Worm (Caenorhabditis elegans): ENCODE results near the gene mrpl-51.

Gene mrpl-51

DNA sequence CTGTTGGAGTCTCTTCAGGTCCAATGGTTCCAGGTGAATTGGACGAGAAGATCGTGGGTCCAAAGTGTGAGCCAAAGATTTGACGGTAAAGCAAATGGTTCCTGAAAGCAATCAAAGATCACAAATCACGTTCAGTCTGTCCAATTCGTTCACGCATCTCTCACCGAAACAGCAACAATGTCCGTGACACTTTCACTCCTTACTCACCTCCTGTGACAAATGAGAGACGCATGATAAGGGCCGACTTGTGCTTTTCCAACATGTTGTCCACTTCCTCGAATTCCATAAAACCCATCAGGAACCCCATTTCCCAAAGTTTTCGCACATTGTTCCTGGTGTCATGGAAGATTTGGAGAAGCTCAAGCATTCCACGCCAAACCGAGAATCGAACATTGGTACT is 9.3 kb downstream of the mrpl-51 start (continued):
- no peak for TF ChIP-seq nhr-111 (GFP tag; optimal IDR thresholded peaks at IDR 0.05)
- no peak for TF ChIP-seq mdt-29 (GFP tag; IDR thresholded peaks at IDR 0.05)
- TF ChIP-seq daf-16 (GFP tag; optimal IDR thresholded peaks at IDR 0.05), result no peak
- peak; percentile 36 for TF ChIP-seq daf-16 (tag; optimal IDR thresholded peaks at IDR 0.05)
- TF ChIP-seq dpl-1 (GFP tag; optimal IDR thresholded peaks at IDR 0.05), result no peak
- TF ChIP-seq ZK337.2 (GFP tag; IDR thresholded peaks at IDR 0.05), result no peak
- no peak for TF ChIP-seq saeg-2 (GFP tag; IDR thresholded peaks at IDR 0.05)
- no peak for TF ChIP-seq lin-1 (GFP tag; IDR thresholded peaks at IDR 0.05)

DNA sequence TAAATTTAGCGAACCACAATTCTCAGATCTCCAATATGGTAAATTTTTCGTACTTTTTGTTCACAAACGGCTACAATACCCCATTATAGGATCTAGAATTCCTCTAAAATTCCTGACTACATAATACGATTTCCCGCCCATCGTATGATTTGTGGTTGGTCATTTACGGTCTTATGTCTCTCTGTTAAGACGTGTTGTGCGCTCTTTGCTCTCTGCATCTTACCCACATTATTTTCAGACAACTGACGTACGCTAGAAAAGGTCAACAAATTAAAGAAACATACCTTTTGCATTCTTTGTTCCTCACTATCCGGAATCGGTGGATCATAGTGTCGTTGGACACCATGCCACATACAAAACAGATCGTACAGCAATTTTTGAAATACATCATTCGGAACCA is 11.9 kb downstream of the mrpl-51 start:
- no peak for TF ChIP-seq ceh-28 (tag; optimal IDR thresholded peaks at IDR 0.05)
- peak; percentile 41; the same call in 1 of the 2 replicates for TF ChIP-seq dmd-6 (GFP tag; IDR thresholded peaks at IDR 0.05)
- TF ChIP-seq dve-1 (tag; optimal IDR thresholded peaks at IDR 0.05; ENCODE audit: insufficient read depth), result peak; percentile 30
- no peak for TF ChIP-seq daf-16 (GFP tag; optimal IDR thresholded peaks at IDR 0.05)
- peak; percentile 52 for TF ChIP-seq daf-16 (tag; optimal IDR thresholded peaks at IDR 0.05)
- TF ChIP-seq hlh-11 (tag; optimal IDR thresholded peaks at IDR 0.05), result peak; percentile 43
- TF ChIP-seq ceh-44 (GFP tag; IDR thresholded peaks at IDR 0.05), result no peak
- peak; percentile 13 for TF ChIP-seq pqm-1 (tag; optimal IDR thresholded peaks at IDR 0.05)
- peak; percentile 11 for TF ChIP-seq hlh-30 (tag; optimal IDR thresholded peaks at IDR 0.05; ENCODE audit: insufficient read depth)
- TF ChIP-seq nhr-77 (tag; optimal IDR thresholded peaks at IDR 0.05), result peak; percentile 60
- TF ChIP-seq nhr-28 (tag; optimal IDR thresholded peaks at IDR 0.05), result peak; percentile 90

DNA sequence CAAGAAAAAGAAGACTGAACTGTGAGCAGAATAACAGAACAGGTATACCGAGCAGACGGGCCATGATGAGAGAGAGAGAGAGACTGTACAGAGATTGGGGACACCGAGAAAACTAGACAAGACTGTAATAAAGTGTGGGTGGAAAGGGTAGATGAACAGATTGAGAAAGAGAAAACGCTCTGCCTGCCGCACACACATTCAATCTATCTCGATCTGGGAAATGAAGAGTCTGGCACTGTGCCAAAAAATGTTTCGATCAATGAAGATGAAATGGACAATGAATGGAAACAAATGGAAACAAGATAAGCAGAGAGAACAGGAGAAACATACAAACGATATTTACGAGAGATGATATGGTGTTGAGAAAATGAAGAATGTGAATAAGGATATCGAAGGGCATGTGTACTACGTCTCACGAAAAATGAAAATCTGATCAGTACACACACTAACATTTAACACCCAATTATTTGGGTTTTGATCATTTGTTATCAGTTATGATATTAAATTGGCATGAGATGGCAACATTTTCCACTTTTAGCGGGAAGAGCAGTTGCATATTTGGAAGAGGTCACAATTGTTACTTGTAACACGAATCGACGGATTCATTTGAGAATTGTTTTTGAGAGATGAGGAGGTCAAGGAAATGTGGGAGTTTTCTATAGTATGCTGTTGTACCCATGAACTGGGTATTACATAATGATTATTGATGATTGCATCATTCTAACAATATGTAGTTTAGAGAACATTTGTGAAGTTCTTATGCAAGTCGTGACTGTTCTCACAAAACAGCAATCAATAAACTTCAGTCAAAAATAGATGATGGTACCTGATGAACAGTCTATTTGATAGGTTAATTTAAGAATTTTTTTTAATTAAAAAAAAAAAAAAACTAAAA is 14.0 kb downstream of the mrpl-51 start:
- TF ChIP-seq dpl-1 (GFP tag; optimal IDR thresholded peaks at IDR 0.05) (peak; percentile 3), dve-1 (tag; optimal IDR thresholded peaks at IDR 0.05; ENCODE audit: insufficient read depth) (peak; percentile 6), pha-4 (GFP tag; IDR thresholded peaks at IDR 0.05) (no peak), pha-4 (tag; optimal IDR thresholded peaks at IDR 0.05) (no peak), lsy-2 (tag; optimal IDR thresholded peaks at IDR 0.05) (peak in 1 of 2 experiments; percentile 6), nhr-6 (tag; optimal IDR thresholded peaks at IDR 0.05) (no peak), pqm-1 (tag; optimal IDR thresholded peaks at IDR 0.05) (peak; percentile 48), hlh-11 (tag; optimal IDR thresholded peaks at IDR 0.05) (peak; percentile 25), nhr-28 (tag; optimal IDR thresholded peaks at IDR 0.05) (peak; percentile 69), spr-1 (tag; optimal IDR thresholded peaks at IDR 0.05) (no peak)

DNA sequence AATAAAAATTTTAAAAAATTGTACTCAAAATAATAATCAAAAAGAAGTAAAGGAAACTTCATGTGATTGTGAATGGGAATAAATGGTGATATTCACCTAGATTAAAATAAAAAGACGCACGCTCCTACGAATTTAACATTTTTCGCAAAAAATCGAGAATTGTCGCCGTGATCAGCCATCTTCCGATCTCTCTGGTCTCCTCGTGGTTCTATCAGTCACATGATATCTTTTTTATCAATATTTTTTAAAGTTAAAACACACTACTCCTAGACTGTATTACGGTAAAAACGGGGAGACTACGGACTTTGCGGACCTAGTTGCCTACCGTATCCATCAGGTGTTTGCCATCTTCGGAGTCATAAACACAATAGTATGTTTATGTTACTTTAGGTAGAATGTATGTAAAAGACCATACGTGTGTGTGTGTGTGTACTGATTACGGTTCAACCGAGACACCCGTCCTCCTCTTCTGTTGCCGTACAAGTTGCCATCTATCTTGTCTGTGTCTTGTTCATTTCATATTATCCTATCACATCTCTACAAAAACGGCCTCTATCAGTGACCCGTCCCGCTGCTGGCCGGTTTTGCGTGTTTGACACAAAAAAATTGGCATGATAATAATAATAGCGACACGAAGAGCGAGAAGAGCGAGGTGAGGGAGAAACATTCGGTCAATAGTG is 15.5 kb downstream of the mrpl-51 start, which contains the start of gene T12G3.2:
T12G3.2 (minus strand) TSS at position 444 of the 680 bp plus-strand sequence.
- TF ChIP-seq lin-13 (GFP tag; optimal IDR thresholded peaks at IDR 0.05) (no peak), mep-1 (tag; optimal IDR thresholded peaks at IDR 0.05) (peak; percentile 29), mxl-2 (GFP tag; conservative IDR thresholded peaks at IDR 0.05) (no peak), zag-1 (tag; optimal IDR thresholded peaks at IDR 0.05) (no peak), attf-4 (tag; optimal IDR thresholded peaks at IDR 0.05) (no peak), ceh-20 (GFP tag; IDR thresholded peaks at IDR 0.05) (no peak), duxl-1 (tag; optimal IDR thresholded peaks at IDR 0.05; ENCODE audit: poor library complexity) (no peak), hlh-11 (tag; optimal IDR thresholded peaks at IDR 0.05) (peak; percentile 91), snpc-1.2 (GFP tag; IDR thresholded peaks at IDR 0.05) (no peak), daf-16 (GFP tag; optimal IDR thresholded peaks at IDR 0.05) (no peak), daf-16 (tag; optimal IDR thresholded peaks at IDR 0.05) (peak; percentile 92), nhr-102 (tag; optimal IDR thresholded peaks at IDR 0.05) (no peak), dpl-1 (GFP tag; optimal IDR thresholded peaks at IDR 0.05) (no peak), saeg-2 (GFP tag; IDR thresholded peaks at IDR 0.05) (0 out of 2 replicates have a peak, but pooled peaks have one; percentile 42), R02D3.7 (tag; optimal IDR thresholded peaks at IDR 0.05) (no peak), jun-1 (tag; optimal IDR thresholded peaks at IDR 0.05) (no peak), vab-7 (GFP tag; IDR thresholded peaks at IDR 0.05) (no peak), dmd-9 (GFP tag; IDR thresholded peaks at IDR 0.05) (no peak), dve-1 (tag; optimal IDR thresholded peaks at IDR 0.05; ENCODE audit: insufficient read depth) (peak; percentile 4), madf-9 (GFP tag; conservative IDR thresholded peaks at IDR 0.05) (no peak), arid-1 (GFP tag; conservative IDR thresholded peaks at IDR 0.05) (no peak), dmd-6 (GFP tag; IDR thresholded peaks at IDR 0.05) (peak; percentile 63; the same call in 1 of the 2 replicates), ctbp-1 (GFP tag; IDR thresholded peaks at IDR 0.05) (no peak), zfp-3 (GFP tag; conservative IDR thresholded peaks at IDR 0.05) (no peak), egl-27 (tag; optimal IDR thresholded peaks at IDR 0.05) (no peak), sdz-12 (GFP tag; optimal IDR thresholded peaks at IDR 0.05) (no peak)

Measured in whole organism, L4 larva.